Fruit fly (Drosophila melanogaster) whole organism, embryonic: ENCODE results near the gene CG6753.
A peak's percentile ranks its signal among the peaks of the same experiment; 100 is the strongest.

Experiments
- Blimp-1 ChIP-seq: fragments of 200-800 bp; sonication (Bioruptor generic); optimal IDR thresholded peaks from 3 replicates; lab custom pipeline; 2018; ENCODE audit warnings: missing biosample characterization, missing genetic modification characterization, mild to moderate bottlenecking, moderate library complexity, missing genetic modification reagents
- CG10462 ChIP-seq: fragments of 200-800 bp; sonication (Bioruptor generic); optimal IDR thresholded peaks from 2 replicates; lab custom pipeline; 2016; ENCODE audit warnings: missing biosample characterization, missing genetic modification characterization
- CG11093 ChIP-seq: fragments of 200-800 bp; sonication (Bioruptor generic); IDR thresholded peaks from 3 replicates; pipeline ENCODE4 v1.3.6; 2022; ENCODE audit warnings: missing biosample characterization, missing genetic modification characterization
- CG11695 ChIP-seq: fragments of 200-800 bp; sonication (Bioruptor generic); IDR thresholded peaks from 3 replicates; pipeline ENCODE4 v1.3.6; 2022; ENCODE audit warnings: missing biosample characterization, missing genetic modification characterization
- CG11696 ChIP-seq: fragments of 200-800 bp; sonication (Bioruptor generic); IDR thresholded peaks from 2 replicates; pipeline ENCODE4 v1.3.6; 2022; ENCODE audit warnings: missing biosample characterization, missing genetic modification characterization
- CG12236 ChIP-seq: fragments of 200-800 bp; sonication (Bioruptor generic); optimal IDR thresholded peaks from 2 replicates; lab custom pipeline; 2016; ENCODE audit warnings: missing biosample characterization, missing genetic modification characterization
- CG1233 ChIP-seq: fragments of 200-800 bp; sonication (Bioruptor generic); optimal IDR thresholded peaks from 4 replicates; lab custom pipeline; 2018; ENCODE audit warnings: missing biosample characterization, mild to moderate bottlenecking, missing genetic modification characterization
- CG12744 ChIP-seq: fragments of 200-800 bp; sonication (Bioruptor generic); optimal IDR thresholded peaks from 2 replicates; lab custom pipeline; 2016; ENCODE audit warnings: missing biosample characterization, missing genetic modification characterization
- CG12769 ChIP-seq: fragments of 200-800 bp; sonication (Bioruptor generic); optimal IDR thresholded peaks from 2 replicates; lab custom pipeline; 2019; ENCODE audit warnings: missing biosample characterization, mild to moderate bottlenecking, missing genetic modification characterization, moderate library complexity
- CG13296 ChIP-seq: fragments of 200-800 bp; sonication (Bioruptor generic); optimal IDR thresholded peaks from 3 replicates; lab custom pipeline; 2018; ENCODE audit warnings: missing biosample characterization, mild to moderate bottlenecking, missing genetic modification characterization
- CG15514 ChIP-seq: fragments of 200-800 bp; sonication (Bioruptor generic); optimal IDR thresholded peaks from 3 replicates; lab custom pipeline; 2017; ENCODE audit warnings: missing biosample characterization, missing genetic modification characterization, mild to moderate bottlenecking, moderate library complexity, missing genetic modification reagents
- CG1603 ChIP-seq: fragments of 200-800 bp; sonication (Bioruptor generic); optimal IDR thresholded peaks from 2 replicates; lab custom pipeline; 2019; ENCODE audit warnings: missing biosample characterization, mild to moderate bottlenecking, missing genetic modification characterization, moderate library complexity
- CG17361 ChIP-seq: fragments of 200-800 bp; sonication (Bioruptor generic); IDR thresholded peaks from 3 replicates; pipeline ENCODE4 v1.3.6; 2022; ENCODE audit warnings: missing biosample characterization, missing genetic modification characterization
- CG3281 ChIP-seq: fragments of 200-800 bp; sonication (Bioruptor generic); optimal IDR thresholded peaks from 3 replicates; lab custom pipeline; 2017; ENCODE audit warnings: missing biosample characterization, mild to moderate bottlenecking, missing genetic modification characterization
- CG3407 ChIP-seq: fragments of 200-800 bp; sonication (Bioruptor generic); optimal IDR thresholded peaks from 2 replicates; lab custom pipeline; 2018; ENCODE audit warnings: missing biosample characterization, mild to moderate bottlenecking, missing genetic modification characterization
- CG3995 ChIP-seq: fragments of 200-800 bp; sonication (Bioruptor generic); optimal IDR thresholded peaks from 3 replicates; lab custom pipeline; 2016; ENCODE audit warnings: missing biosample characterization, missing genetic modification characterization
- CG4328 ChIP-seq: fragments of 200-800 bp; sonication (Bioruptor generic); optimal IDR thresholded peaks from 3 replicates; lab custom pipeline; 2017; ENCODE audit warnings: missing biosample characterization, missing genetic modification reagents, missing genetic modification characterization
- CG4617 ChIP-seq: fragments of 200-800 bp; sonication (Bioruptor generic); optimal IDR thresholded peaks from 3 replicates; lab custom pipeline; 2016; ENCODE audit warnings: missing biosample characterization, missing genetic modification characterization, borderline replicate concordance
- CG7372 ChIP-seq: fragments of 200-800 bp; sonication (Bioruptor generic); IDR thresholded peaks from 2 replicates; pipeline ENCODE4 v1.3.6; 2022; ENCODE audit warnings: missing biosample characterization, missing genetic modification characterization
- CG7987 ChIP-seq: fragments of 200-800 bp; sonication (Bioruptor generic); optimal IDR thresholded peaks from 2 replicates; lab custom pipeline; 2018; ENCODE audit warnings: missing biosample characterization, mild to moderate bottlenecking, missing genetic modification characterization, moderate library complexity
- CG9437 ChIP-seq: fragments of 200-800 bp; sonication (Bioruptor generic); optimal IDR thresholded peaks from 2 replicates; lab custom pipeline; 2018; ENCODE audit warnings: missing biosample characterization, mild to moderate bottlenecking, missing genetic modification characterization
- CrebB ChIP-seq: fragments of 200-800 bp; sonication (Bioruptor generic); optimal IDR thresholded peaks from 3 replicates; lab custom pipeline; 2018; ENCODE audit warnings: missing biosample characterization, mild to moderate bottlenecking, missing genetic modification characterization
- Deaf1 ChIP-seq: fragments of 200-800 bp; optimal IDR thresholded peaks from 3 replicates; lab custom pipeline; 2019; ENCODE audit warnings: missing biosample characterization, mild to moderate bottlenecking, missing genetic modification characterization, moderate library complexity
- Elba2 ChIP-seq: fragments of 200-800 bp; sonication (Bioruptor generic); optimal IDR thresholded peaks from 3 replicates; lab custom pipeline; 2016; ENCODE audit warnings: missing biosample characterization, missing genetic modification characterization
- Hr51 ChIP-seq, 2 experiments: fragments of 200-800 bp; sonication (Bioruptor generic); optimal IDR thresholded peaks; 2 replicates in 1 of 2; 3 replicates in 1 of 2; lab custom pipeline; 2016 to 2018; ENCODE audit warnings: missing biosample characterization in 2 of 2, missing genetic modification characterization in 2 of 2, mild to moderate bottlenecking in 1 of 2, moderate library complexity in 1 of 2
- MBD-R2 ChIP-seq: fragments of 200-800 bp; sonication (Bioruptor generic); IDR thresholded peaks from 2 replicates; pipeline ENCODE4 v1.3.6; 2022; ENCODE audit warnings: missing biosample characterization, missing genetic modification characterization
- Med ChIP-seq: fragments of 200-800 bp; sonication (Bioruptor generic); peaks from one replicate; lab custom pipeline; 2016; ENCODE audit warnings: missing biosample characterization, missing genetic modification characterization, mild to moderate bottlenecking, inconsistent platforms, moderate library complexity
- NC2α ChIP-seq: fragments of 200-800 bp; sonication (Bioruptor generic); optimal IDR thresholded peaks from 2 replicates; lab custom pipeline; 2016; ENCODE audit warnings: missing biosample characterization, missing genetic modification characterization
- Oli ChIP-seq: fragments of 200-800 bp; sonication (Bioruptor generic); optimal IDR thresholded peaks from 2 replicates; lab custom pipeline; 2018; ENCODE audit warnings: missing biosample characterization, mild to moderate bottlenecking, missing genetic modification characterization, moderate library complexity
- Sry-δ ChIP-seq: fragments of 200-800 bp; sonication (Bioruptor generic); optimal IDR thresholded peaks from 2 replicates; lab custom pipeline; 2016; ENCODE audit warnings: missing biosample characterization, missing genetic modification characterization
- Stat92E ChIP-seq, 3 experiments: fragments of >200 bp in 2 of 3; fragments of 200-800 bp in 1 of 3; sonication (Bioruptor generic) in 1 of 3; optimal IDR thresholded peaks; 2 replicates each; lab custom pipeline; 2017 to 2019; ENCODE audit warnings: missing biosample characterization in 3 of 3, missing genetic modification characterization in 3 of 3, mild to moderate bottlenecking in 1 of 3, moderate library complexity in 1 of 3
- YL-1 ChIP-seq: fragments of 200-800 bp; sonication (Bioruptor generic); optimal IDR thresholded peaks from 3 replicates; lab custom pipeline; 2017; ENCODE audit warnings: missing biosample characterization, mild to moderate bottlenecking, missing genetic modification characterization
- bbx ChIP-seq: fragments of 200-800 bp; sonication (Bioruptor generic); IDR thresholded peaks from 2 replicates; pipeline ENCODE4 v1.3.6; 2022; ENCODE audit warnings: missing biosample characterization, missing genetic modification characterization; ENCODE audit not compliant: partially characterized antibody
- cas ChIP-seq: fragments of 200-800 bp; sonication (Bioruptor generic); IDR thresholded peaks from 2 replicates; pipeline ENCODE4 v1.3.6; 2022; ENCODE audit warnings: missing biosample characterization, missing genetic modification characterization
- cato ChIP-seq: fragments of 200-800 bp; sonication (Bioruptor generic); optimal IDR thresholded peaks from 2 replicates; lab custom pipeline; 2016; ENCODE audit warnings: missing biosample characterization, missing genetic modification characterization, borderline replicate concordance
- cg ChIP-seq: fragments of 200-800 bp; sonication (Bioruptor generic); optimal IDR thresholded peaks from 3 replicates; lab custom pipeline; 2019; ENCODE audit warnings: missing biosample characterization, mild to moderate bottlenecking, missing genetic modification characterization, moderate library complexity
- crc ChIP-seq: fragments of 200-800 bp; sonication (Bioruptor generic); optimal IDR thresholded peaks from 2 replicates; lab custom pipeline; 2016; ENCODE audit warnings: missing biosample characterization, missing genetic modification characterization
- danr ChIP-seq: fragments of 200-800 bp; sonication (Bioruptor generic); IDR thresholded peaks from 2 replicates; pipeline ENCODE4 v1.3.6; 2022; ENCODE audit warnings: missing biosample characterization, missing genetic modification characterization
- dysf ChIP-seq: fragments of 200-800 bp; sonication (Bioruptor generic); IDR thresholded peaks from 3 replicates; pipeline ENCODE4 v1.3.6; 2022; ENCODE audit warnings: missing biosample characterization, missing genetic modification characterization
- ftz-f1 ChIP-seq: fragments of 200-800 bp; sonication (Bioruptor generic); optimal IDR thresholded peaks from 2 replicates; lab custom pipeline; 2016; ENCODE audit warnings: missing biosample characterization, missing genetic modification characterization
- fu2 ChIP-seq: fragments of 200-800 bp; sonication (Bioruptor generic); optimal IDR thresholded peaks from 2 replicates; lab custom pipeline; 2016; ENCODE audit warnings: missing biosample characterization, missing genetic modification characterization
- gro ChIP-seq: fragments of 200-800 bp; sonication (Bioruptor generic); optimal IDR thresholded peaks from 2 replicates; lab custom pipeline; 2016; ENCODE audit warnings: missing biosample characterization, missing genetic modification characterization
- nau ChIP-seq: fragments of 200-800 bp; sonication (Bioruptor generic); optimal IDR thresholded peaks from 3 replicates; lab custom pipeline; 2017; ENCODE audit warnings: missing biosample characterization, mild to moderate bottlenecking, missing genetic modification characterization, missing genetic modification reagents
- org-1 ChIP-seq: fragments of 200-800 bp; sonication (Bioruptor generic); optimal IDR thresholded peaks from 2 replicates; lab custom pipeline; 2017; ENCODE audit warnings: missing biosample characterization, missing genetic modification characterization
- otp ChIP-seq: fragments of 200-800 bp; sonication (Bioruptor generic); IDR thresholded peaks from 3 replicates; pipeline ENCODE4, ENCODE4 v1.3.6; 2022; ENCODE audit warnings: missing biosample characterization, missing genetic modification characterization
- repo ChIP-seq: fragments of 200-800 bp; sonication (Bioruptor generic); optimal IDR thresholded peaks from 2 replicates; lab custom pipeline; 2016; ENCODE audit warnings: missing biosample characterization, missing genetic modification characterization
- sens ChIP-seq: fragments of 200-800 bp; sonication (Bioruptor generic); peaks from one replicate; lab custom pipeline; 2016; ENCODE audit warnings: missing biosample characterization, missing genetic modification characterization
- shn ChIP-seq: fragments of 200-800 bp; sonication (Bioruptor generic); optimal IDR thresholded peaks from 3 replicates; lab custom pipeline; 2016; ENCODE audit warnings: missing biosample characterization, missing genetic modification characterization
- sisA ChIP-seq: fragments of 200-800 bp; sonication (Bioruptor generic); IDR thresholded peaks from 2 replicates; pipeline ENCODE4 v1.3.6; 2022; ENCODE audit warnings: missing biosample characterization, missing genetic modification characterization
- so ChIP-seq: fragments of 200-800 bp; sonication (Bioruptor generic); IDR thresholded peaks from 3 replicates; pipeline ENCODE4 v1.3.6; 2022; ENCODE audit warnings: missing biosample characterization, missing genetic modification characterization
- ttk ChIP-seq: fragments of 200-800 bp; sonication (Bioruptor generic); IDR thresholded peaks from 2 replicates; pipeline ENCODE4 v2.1.2; 2022; ENCODE audit warnings: missing biosample characterization, missing genetic modification characterization
- vvl ChIP-seq: fragments of 200-800 bp; sonication (Bioruptor generic); IDR thresholded peaks from 2 replicates; pipeline ENCODE4 v1.3.6; 2022; ENCODE audit warnings: missing biosample characterization, missing genetic modification characterization

Gene CG6753

DNA sequence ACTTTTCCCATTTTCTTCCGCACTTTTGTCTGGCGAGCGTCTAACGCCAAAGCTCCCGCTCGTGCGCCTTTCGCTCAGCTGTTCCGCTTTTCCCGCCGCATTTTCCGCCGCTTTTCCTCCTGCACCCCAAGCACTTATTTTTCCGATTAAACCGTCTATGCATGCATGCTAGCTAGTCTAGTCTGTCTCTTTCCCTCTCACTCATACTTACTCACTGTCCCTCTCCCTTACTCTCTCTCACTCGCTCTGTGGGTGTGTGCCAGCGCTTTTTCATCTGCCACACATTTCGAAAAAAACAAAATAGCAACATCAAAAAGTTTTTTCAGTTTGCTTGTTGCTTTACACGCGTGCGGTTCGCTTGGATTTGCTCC is 12.0 kb upstream of the CG6753 start, which contains the start of gene CG6225 (continued):
- no peak for TF ChIP-seq Elba2
- TF ChIP-seq Blimp-1 (GFP tag; lab: Kevin White, UChicago), result no peak
- no peak for TF ChIP-seq CG12744 (GFP tag; lab: Kevin White, UChicago)
- no peak for TF ChIP-seq CG9437 (GFP tag; lab: Kevin White, UChicago)
- TF ChIP-seq CG17361, result 0 out of 3 replicates have a peak, but pooled peaks have one; percentile 6
- no peak for TF ChIP-seq CG12236 (GFP tag; lab: Kevin White, UChicago)
- TF ChIP-seq otp, result 0 out of 3 replicates have a peak, but pooled peaks have one; percentile 2
- no peak for TF ChIP-seq Stat92E (GFP tag; optimal IDR thresholded peaks at IDR 0.05; lab: Kevin White, UChicago)
- TF ChIP-seq sens (GFP tag; lab: Kevin White, UChicago), result no peak
- TF ChIP-seq YL-1, result no peak
- 0 out of 3 replicates have a peak, but pooled peaks have one; percentile 3 for TF ChIP-seq so (GFP tag; lab: Robert Waterston, UW)
- TF ChIP-seq CG15514 (GFP tag; lab: Kevin White, UChicago), result no peak
- no peak for TF ChIP-seq CG1603 (tag; lab: Kevin White, UChicago)
- TF ChIP-seq CG12769 (tag; lab: Kevin White, UChicago), result peak; percentile 20
- no peak for TF ChIP-seq CG7987
- no peak for TF ChIP-seq CG11093 (GFP tag; lab: Robert Waterston, UW)
- no peak for TF ChIP-seq repo (GFP tag; lab: Kevin White, UChicago)
- no peak for TF ChIP-seq Deaf1 (tag; lab: Kevin White, UChicago)
- TF ChIP-seq CG7372 (GFP tag; lab: Robert Waterston, UW), result no peak
- no peak for TF ChIP-seq cas (GFP tag; lab: Robert Waterston, UW)
- no peak; the same call in 1 of the 2 replicates for TF ChIP-seq vvl (GFP tag; lab: Robert Waterston, UW)
- TF ChIP-seq cato (GFP tag; lab: Kevin White, UChicago), result no peak
- no peak for TF ChIP-seq MBD-R2 (GFP tag; lab: Robert Waterston, UW)
- TF ChIP-seq dysf (GFP tag; lab: Robert Waterston, UW), result no peak
- TF ChIP-seq CG3407 (GFP tag; lab: Kevin White, UChicago), result no peak
- TF ChIP-seq crc (GFP tag; lab: Kevin White, UChicago), result no peak
- TF ChIP-seq Oli, result no peak
- no peak for TF ChIP-seq CG11696 (GFP tag; lab: Robert Waterston, UW)
- no peak for TF ChIP-seq nau (GFP tag; lab: Kevin White, UChicago)
- TF ChIP-seq shn (GFP tag; lab: Kevin White, UChicago), result no peak
- TF ChIP-seq CrebB, result no peak
- no peak for TF ChIP-seq gro (GFP tag; lab: Kevin White, UChicago)
- no peak for TF ChIP-seq CG13296 (GFP tag; lab: Kevin White, UChicago)
- TF ChIP-seq CG1233 (GFP tag; lab: Kevin White, UChicago), result no peak
- no peak for TF ChIP-seq ttk
- no peak for TF ChIP-seq Hr51 (GFP tag; optimal IDR thresholded peaks at IDR 0.05; lab: Kevin White, UChicago)
- no peak for TF ChIP-seq Med
- TF ChIP-seq CG4617 (GFP tag; lab: Kevin White, UChicago), result no peak
- no peak for TF ChIP-seq CG3281 (GFP tag; lab: Kevin White, UChicago)
- TF ChIP-seq sisA (GFP tag; lab: Robert Waterston, UW), result no peak
- no peak for TF ChIP-seq NC2α (GFP tag; lab: Kevin White, UChicago)
- TF ChIP-seq CG11695 (GFP tag; lab: Robert Waterston, UW), result no peak
- TF ChIP-seq org-1 (GFP tag; lab: Kevin White, UChicago), result no peak
- no peak for TF ChIP-seq bbx (GFP tag; lab: Robert Waterston, UW)
- no peak for TF ChIP-seq fu2
- no peak for TF ChIP-seq Sry-δ (GFP tag; lab: Kevin White, UChicago)
- TF ChIP-seq ftz-f1 (GFP tag; lab: Kevin White, UChicago), result no peak
- no peak for TF ChIP-seq danr (GFP tag; lab: Robert Waterston, UW)
- no peak for TF ChIP-seq CG3995 (GFP tag; lab: Kevin White, UChicago)
- peak; percentile 19 for TF ChIP-seq cg (GFP tag; lab: Kevin White, UChicago)
- no peak for TF ChIP-seq CG10462 (GFP tag; lab: Kevin White, UChicago)
- no peak for TF ChIP-seq CG4328 (GFP tag; lab: Kevin White, UChicago)
